Worm (Caenorhabditis elegans): ENCODE data around the gene R07E5.5.

DNA sequence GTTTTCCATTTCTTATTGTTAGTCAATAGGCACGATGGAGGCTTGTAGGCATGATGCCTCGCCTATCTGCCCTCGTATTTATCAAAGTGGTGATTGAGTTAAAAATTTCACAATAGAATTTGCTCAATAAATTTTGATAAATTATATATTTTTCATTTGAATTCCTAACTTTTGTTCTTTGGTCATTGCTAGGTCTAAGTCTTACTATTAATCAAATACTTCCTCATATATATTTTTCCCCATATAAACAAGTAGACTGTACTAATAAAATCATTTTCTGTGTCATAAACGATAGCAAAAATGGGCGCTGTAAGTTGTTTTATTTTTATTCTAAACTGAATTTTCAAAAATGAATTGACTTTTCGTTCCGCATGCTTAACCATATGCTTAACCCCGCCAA lies 12.7 kb upstream of the R07E5.5 start, which contains the start of gene pals-28:
- TF ChIP-seq egl-27 (tag; optimal IDR thresholded peaks at IDR 0.05), result no peak
- no peak for TF ChIP-seq ceh-82 (tag; optimal IDR thresholded peaks at IDR 0.05)
- TF ChIP-seq ztf-4 (tag; optimal IDR thresholded peaks at IDR 0.05), result no peak
- TF ChIP-seq unc-62 (GFP tag; optimal IDR thresholded peaks at IDR 0.05), result no peak
- no peak for TF ChIP-seq fos-1 (tag; optimal IDR thresholded peaks at IDR 0.05)
- TF ChIP-seq nhr-25 (tag; optimal IDR thresholded peaks at IDR 0.05), result no peak
- TF ChIP-seq snpc-4 (tag; optimal IDR thresholded peaks at IDR 0.05), result no peak
- TF ChIP-seq unc-55 (GFP tag; optimal IDR thresholded peaks at IDR 0.05), result no peak
- no peak for TF ChIP-seq unc-39 (tag; optimal IDR thresholded peaks at IDR 0.05)
